Worm (Caenorhabditis elegans): Measurements from ENCODE around the gene srbc-70.

- TF ChIP-seq ZK546.5 (tag; optimal IDR thresholded peaks at IDR 0.05) (no peak), skn-1 (tag; optimal IDR thresholded peaks at IDR 0.05) (no peak), dmd-4 (tag; optimal IDR thresholded peaks at IDR 0.05) (no peak), egl-27 (tag; optimal IDR thresholded peaks at IDR 0.05) (no peak)
Measured at ce11 chrIV:4225851-4226250, 2.0 kb downstream of the srbc-70 start, which contains the start of gene srbc-71.
